Fruit fly (Drosophila melanogaster): Measurements from ENCODE around the gene AOX2.

AOX2 gene

DNA sequence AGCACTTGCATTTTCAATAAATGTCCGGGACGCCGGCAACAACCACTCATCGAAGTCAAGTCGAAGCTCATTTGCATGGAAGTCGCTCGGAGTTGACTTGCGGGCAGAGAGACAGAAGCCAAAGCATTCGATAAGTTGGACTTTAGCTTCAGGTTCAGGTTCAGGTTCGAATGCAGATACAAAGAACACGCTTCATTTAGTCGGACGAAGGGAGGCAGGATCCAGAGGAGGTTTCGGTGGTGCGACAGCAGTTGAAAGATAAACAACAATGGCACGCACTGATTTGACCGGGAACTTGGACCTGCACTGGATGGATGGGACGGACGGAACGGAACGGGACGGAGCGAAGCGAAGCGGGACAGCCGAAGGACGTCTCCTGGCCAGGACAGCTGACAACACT is 25.7 kb upstream of the AOX2 start (continued):
- no peak for TF ChIP-seq Eip75B (GFP tag; optimal IDR thresholded peaks at IDR 0.05)
- no peak for TF ChIP-seq spab (GFP tag; optimal IDR thresholded peaks at IDR 0.05)
- TF ChIP-seq Sox15 (GFP tag; optimal IDR thresholded peaks at IDR 0.05) = no peak
- no peak for TF ChIP-seq CG8319 (GFP tag; optimal IDR thresholded peaks at IDR 0.05)
- TF ChIP-seq Sox14 (GFP tag; optimal IDR thresholded peaks at IDR 0.05) = no peak
- no peak for TF ChIP-seq CG8632 (GFP tag; optimal IDR thresholded peaks at IDR 0.05)
- TF ChIP-seq net (GFP tag; optimal IDR thresholded peaks at IDR 0.05) = no peak
- no peak for TF ChIP-seq CG34406 (GFP tag; optimal IDR thresholded peaks at IDR 0.05)
- TF ChIP-seq CG11902 (GFP tag; optimal IDR thresholded peaks at IDR 0.05) = no peak
- TF ChIP-seq Lpt (GFP tag; optimal IDR thresholded peaks at IDR 0.05) = no peak
- TF ChIP-seq CG6854 (GFP tag; optimal IDR thresholded peaks at IDR 0.05) = no peak
- TF ChIP-seq OdsH (GFP tag; optimal IDR thresholded peaks at IDR 0.05) = no peak
- no peak for TF ChIP-seq Hr39 (GFP tag; optimal IDR thresholded peaks at IDR 0.05)
- TF ChIP-seq CG6276 (GFP tag; optimal IDR thresholded peaks at IDR 0.05) = no peak
- no peak for TF ChIP-seq CG11294 (GFP tag; IDR thresholded peaks at IDR 0.05)
- TF ChIP-seq svp (GFP tag) = peak; percentile 27

DNA sequence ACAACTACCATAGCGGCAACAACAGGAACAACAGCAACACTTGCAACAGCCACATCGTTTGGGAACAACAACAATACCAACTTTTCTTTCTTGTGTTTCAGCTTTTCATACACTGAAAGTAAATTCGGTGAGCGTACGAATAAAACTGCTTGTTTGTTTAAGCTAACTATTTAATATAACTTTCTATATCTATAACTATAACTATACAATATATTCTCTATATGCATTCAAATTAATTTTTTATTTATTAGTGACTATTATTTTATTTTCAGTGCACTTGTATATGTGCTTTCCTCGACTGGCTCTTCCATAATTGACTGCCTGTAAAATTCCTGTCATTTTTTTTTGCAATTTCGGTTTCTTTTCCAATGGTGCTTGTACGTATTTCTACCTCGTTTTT is 24.7 kb upstream of the AOX2 start:
- TF ChIP-seq vri (GFP tag; optimal IDR thresholded peaks at IDR 0.05) (no peak), Hr39 (GFP tag; optimal IDR thresholded peaks at IDR 0.05) (no peak), CG10669 (GFP tag; optimal IDR thresholded peaks at IDR 0.05) (no peak), salr (GFP tag; optimal IDR thresholded peaks at IDR 0.05) (peak in 1 of 2 experiments; percentile 55), CG16779 (tag; optimal IDR thresholded peaks at IDR 0.05) (no peak), spab (GFP tag; optimal IDR thresholded peaks at IDR 0.05) (no peak), CG6854 (GFP tag; optimal IDR thresholded peaks at IDR 0.05) (no peak), CG1621 (tag; optimal IDR thresholded peaks at IDR 0.05) (no peak), CG3032 (tag; optimal IDR thresholded peaks at IDR 0.05) (peak; percentile 37), fkh (GFP tag; optimal IDR thresholded peaks at IDR 0.05) (no peak), CG8632 (GFP tag; optimal IDR thresholded peaks at IDR 0.05) (no peak), lz (GFP tag; optimal IDR thresholded peaks at IDR 0.05) (no peak), topi (GFP tag; optimal IDR thresholded peaks at IDR 0.05) (no peak), Blimp-1 (GFP tag; optimal IDR thresholded peaks at IDR 0.05) (no peak), CG7368 (GFP tag; optimal IDR thresholded peaks at IDR 0.05) (peak; percentile 18), fd85E (GFP tag; optimal IDR thresholded peaks at IDR 0.05) (no peak), CG6792 (GFP tag; optimal IDR thresholded peaks at IDR 0.05) (no peak), Met (GFP tag; optimal IDR thresholded peaks at IDR 0.05) (no peak), Ets21C (GFP tag; optimal IDR thresholded peaks at IDR 0.05) (no peak), net (GFP tag; optimal IDR thresholded peaks at IDR 0.05) (peak; percentile 40), Eip78C (GFP tag) (peak; percentile 82), CG10631 (GFP tag; optimal IDR thresholded peaks at IDR 0.05) (peak; percentile 46), cyc (GFP tag; optimal IDR thresholded peaks at IDR 0.05) (no peak), CG8119 (GFP tag; IDR thresholded peaks at IDR 0.05) (peak; percentile 93), CG11902 (GFP tag; optimal IDR thresholded peaks at IDR 0.05) (no peak), Hr4 (GFP tag; optimal IDR thresholded peaks at IDR 0.05) (peak; percentile 71), pdm3 (GFP tag; optimal IDR thresholded peaks at IDR 0.05) (peak; percentile 6), CG11294 (GFP tag; IDR thresholded peaks at IDR 0.05) (peak; percentile 30; the same call in 1 of the 2 replicates), Ets96B (tag; optimal IDR thresholded peaks at IDR 0.05) (peak; percentile 38), Sox14 (GFP tag; optimal IDR thresholded peaks at IDR 0.05) (no peak), dsx (GFP tag; optimal IDR thresholded peaks at IDR 0.05; ENCODE audit: poor library complexity, severe bottlenecking) (peak; percentile 11), CG34406 (GFP tag; optimal IDR thresholded peaks at IDR 0.05) (no peak), fd59A (GFP tag; optimal IDR thresholded peaks at IDR 0.05) (no peak), CG6276 (GFP tag; optimal IDR thresholded peaks at IDR 0.05) (peak; percentile 82), Eip75B (GFP tag; optimal IDR thresholded peaks at IDR 0.05) (no peak), CG4318 (GFP tag; optimal IDR thresholded peaks at IDR 0.05) (peak; percentile 65), CG8319 (GFP tag; optimal IDR thresholded peaks at IDR 0.05) (no peak), Sox15 (GFP tag; optimal IDR thresholded peaks at IDR 0.05) (no peak), Sox102F (GFP tag; optimal IDR thresholded peaks at IDR 0.05) (no peak), CG3919 (GFP tag; optimal IDR thresholded peaks at IDR 0.05) (peak; percentile 36), CG11762 (GFP tag; optimal IDR thresholded peaks at IDR 0.05; ENCODE audit: insufficient read depth) (peak; percentile 41), ss (GFP tag; optimal IDR thresholded peaks at IDR 0.05) (no peak), Hr38 (GFP tag; optimal IDR thresholded peaks at IDR 0.05) (no peak), Eip93F (GFP tag; optimal IDR thresholded peaks at IDR 0.05) (no peak), CG6808 (GFP tag; optimal IDR thresholded peaks at IDR 0.05) (no peak)

Measured in whole organism, prepupa.